Worm (Caenorhabditis elegans): ENCODE results near the gene F53E4.1.

The F53E4.1 gene

ce11 chrV:15664053-15664661 is 3.9 kb downstream of the F53E4.1 start:
- TF ChIP-seq aly-2 (tag; optimal IDR thresholded peaks at IDR 0.05) (no peak), lin-35 (GFP tag; optimal IDR thresholded peaks at IDR 0.05) (peak; percentile 7 to 58), pax-3 (tag; optimal IDR thresholded peaks at IDR 0.05) (no peak), irx-1 (tag; optimal IDR thresholded peaks at IDR 0.05) (no peak), zag-1 (tag; optimal IDR thresholded peaks at IDR 0.05) (no peak), nhr-47 (tag; optimal IDR thresholded peaks at IDR 0.05) (no peak), lir-3 (tag; optimal IDR thresholded peaks at IDR 0.05; ENCODE audit: poor library complexity) (no peak), skn-1 (tag; optimal IDR thresholded peaks at IDR 0.05) (peak; percentile 12), sptf-1 (tag; optimal IDR thresholded peaks at IDR 0.05) (no peak), egl-13 (tag; optimal IDR thresholded peaks at IDR 0.05) (no peak), isw-1 (GFP tag; IDR thresholded peaks at IDR 0.05) (no peak), nhr-237 (tag; optimal IDR thresholded peaks at IDR 0.05) (no peak), ztf-4 (tag; optimal IDR thresholded peaks at IDR 0.05) (no peak), efl-1 (optimal IDR thresholded peaks at IDR 0.05) (peak; percentile 29 to 37), efl-1 (GFP tag; optimal IDR thresholded peaks at IDR 0.05 in 1 of 2) (peak; percentile 11 to 84), nhr-84 (tag; optimal IDR thresholded peaks at IDR 0.05) (no peak), nhr-76 (tag; optimal IDR thresholded peaks at IDR 0.05) (no peak), xbp-1 (tag; optimal IDR thresholded peaks at IDR 0.05) (no peak), grh-1 (GFP tag; IDR thresholded peaks at IDR 0.05) (peak; percentile 72), C16A3.4 (tag; optimal IDR thresholded peaks at IDR 0.05) (peak; percentile 47), tlp-1 (tag; optimal IDR thresholded peaks at IDR 0.05) (no peak), unc-30 (tag; optimal IDR thresholded peaks at IDR 0.05) (no peak), lin-15B (tag; optimal IDR thresholded peaks at IDR 0.05) (no peak), lin-39 (tag; optimal IDR thresholded peaks at IDR 0.05) (no peak), hlh-4 (tag; optimal IDR thresholded peaks at IDR 0.05) (no peak), unc-62 (GFP tag; optimal IDR thresholded peaks at IDR 0.05) (no peak), jun-1 (tag; optimal IDR thresholded peaks at IDR 0.05) (no peak), elt-3 (tag; optimal IDR thresholded peaks at IDR 0.05) (peak in 3 of 6 experiments; percentile 41 to 63 (median 59)), blmp-1 (tag; optimal IDR thresholded peaks at IDR 0.05) (peak; percentile 95), mab-9 (GFP tag; IDR thresholded peaks at IDR 0.05) (no peak), fkh-8 (tag; optimal IDR thresholded peaks at IDR 0.05) (no peak), ceh-88 (GFP tag; IDR thresholded peaks at IDR 0.05) (no peak), pag-3 (tag; optimal IDR thresholded peaks at IDR 0.05; ENCODE audit: borderline replicate concordance, insufficient read depth) (peak; percentile 76), ztf-11 (tag; optimal IDR thresholded peaks at IDR 0.05) (no peak), aha-1 (tag; optimal IDR thresholded peaks at IDR 0.05) (no peak), ceh-63 (GFP tag; optimal IDR thresholded peaks at IDR 0.05) (no peak), nhr-90 (tag; optimal IDR thresholded peaks at IDR 0.05; ENCODE audit: poor library complexity) (no peak), nhr-28 (tag; optimal IDR thresholded peaks at IDR 0.05) (no peak), nhr-11 (tag; optimal IDR thresholded peaks at IDR 0.05) (no peak), nhr-71 (tag; optimal IDR thresholded peaks at IDR 0.05) (peak; percentile 67), egl-27 (tag; optimal IDR thresholded peaks at IDR 0.05) (peak in 1 of 2 experiments; percentile 11), dpl-1 (GFP tag; optimal IDR thresholded peaks at IDR 0.05) (peak; percentile 2 to 23 (median 5)), ces-1 (GFP tag; optimal IDR thresholded peaks at IDR 0.05) (no peak), sox-4 (tag; optimal IDR thresholded peaks at IDR 0.05) (no peak), sup-37 (GFP tag; optimal IDR thresholded peaks at IDR 0.05) (no peak), nhr-77 (tag; optimal IDR thresholded peaks at IDR 0.05) (peak; percentile 50), ceh-8 (GFP tag; optimal IDR thresholded peaks at IDR 0.05) (no peak), hpl-2 (GFP tag; optimal IDR thresholded peaks at IDR 0.05) (no peak), unc-98 (GFP tag; IDR thresholded peaks at IDR 0.05) (no peak), ama-1 (optimal IDR thresholded peaks at IDR 0.05) (no peak), rnt-1 (tag; optimal IDR thresholded peaks at IDR 0.05) (peak; percentile 58), nhr-20 (tag; optimal IDR thresholded peaks at IDR 0.05) (peak; percentile 81), Y116A8C.19 (tag; optimal IDR thresholded peaks at IDR 0.05; ENCODE audit: borderline replicate concordance) (no peak)

All from whole organism, L1 larva.